Worm (Caenorhabditis elegans): Measurements from ENCODE around the gene mspn-1.
A peak's percentile ranks its signal among the peaks of the same experiment; 100 is the strongest.

mspn-1 gene

ce11 chrIV:10222122-10222589 lies 44.4 kb downstream of the mspn-1 start, which contains the start of gene C24F3.2:
TSS of gene C24F3.2 (plus strand) at chrIV:10222539.
- TF ChIP-seq sptf-1 (tag; optimal IDR thresholded peaks at IDR 0.05) (no peak), bed-3 (GFP tag; optimal IDR thresholded peaks at IDR 0.05) (no peak), unc-39 (tag; optimal IDR thresholded peaks at IDR 0.05) (no peak), drap-1 (GFP tag; optimal IDR thresholded peaks at IDR 0.05) (peak; percentile 11), ham-2 (GFP tag; optimal IDR thresholded peaks at IDR 0.05) (peak; percentile 94), nhr-2 (tag; optimal IDR thresholded peaks at IDR 0.05) (peak; percentile 12), mep-1 (tag; optimal IDR thresholded peaks at IDR 0.05) (peak; percentile 30), mls-2 (tag; optimal IDR thresholded peaks at IDR 0.05) (peak; percentile 77), ceh-39 (tag; optimal IDR thresholded peaks at IDR 0.05) (no peak), hlh-1 (tag; optimal IDR thresholded peaks at IDR 0.05) (peak; percentile 27), lsy-2 (tag; optimal IDR thresholded peaks at IDR 0.05) (peak; percentile 92), ceh-83 (GFP tag; optimal IDR thresholded peaks at IDR 0.05) (no peak), nhr-76 (tag; optimal IDR thresholded peaks at IDR 0.05) (no peak)

DNA sequence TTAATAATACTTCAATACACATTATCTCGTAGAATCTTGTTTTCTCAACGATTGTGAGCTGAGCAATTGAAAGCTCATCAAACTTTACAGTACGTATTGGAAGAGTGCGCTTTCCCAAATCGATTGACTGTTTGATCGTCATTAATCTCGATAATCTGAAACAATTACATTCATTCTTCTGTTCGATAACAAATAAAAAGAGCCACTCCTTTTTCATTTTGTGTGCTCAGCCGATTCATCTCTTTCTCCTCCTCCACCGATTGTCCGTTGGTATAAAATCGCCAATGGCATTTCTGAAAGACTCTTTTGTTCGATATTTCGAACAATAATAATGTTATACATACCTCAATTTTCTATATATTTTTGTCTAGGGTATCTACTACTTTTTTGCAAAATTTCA lies 46.0 kb downstream of the mspn-1 start, which contains the start of gene nas-12:
Gene nas-12, plus strand, starts transcription at position 301 of the 400 bp plus-strand sequence.
- no peak for TF ChIP-seq flh-1 (GFP tag; optimal IDR thresholded peaks at IDR 0.05)
- TF ChIP-seq bed-3 (GFP tag; optimal IDR thresholded peaks at IDR 0.05), result no peak
- TF ChIP-seq lin-32 (GFP tag; optimal IDR thresholded peaks at IDR 0.05), result no peak
- no peak for TF ChIP-seq unc-39 (tag; optimal IDR thresholded peaks at IDR 0.05)
- no peak for TF ChIP-seq nhr-12 (tag; optimal IDR thresholded peaks at IDR 0.05)
- no peak for TF ChIP-seq hlh-1 (tag; optimal IDR thresholded peaks at IDR 0.05)
- TF ChIP-seq snpc-4 (tag; optimal IDR thresholded peaks at IDR 0.05), result no peak
- TF ChIP-seq nhr-237 (tag; optimal IDR thresholded peaks at IDR 0.05), result no peak
- no peak for TF ChIP-seq tbx-8 (GFP tag; optimal IDR thresholded peaks at IDR 0.05)
- TF ChIP-seq ceh-43 (GFP tag; optimal IDR thresholded peaks at IDR 0.05), result no peak
- TF ChIP-seq nhr-76 (tag; optimal IDR thresholded peaks at IDR 0.05), result no peak
- no peak for TF ChIP-seq sem-2 (GFP tag; optimal IDR thresholded peaks at IDR 0.05)
- no peak for TF ChIP-seq elt-1 (tag; optimal IDR thresholded peaks at IDR 0.05; ENCODE audit: borderline replicate concordance, insufficient read depth)
- no peak for TF ChIP-seq lsy-2 (tag; optimal IDR thresholded peaks at IDR 0.05)
- TF ChIP-seq ceh-39 (tag; optimal IDR thresholded peaks at IDR 0.05), result no peak
- TF ChIP-seq ztf-11 (tag; optimal IDR thresholded peaks at IDR 0.05), result no peak

ce11 chrIV:10227534-10227933 lies 49.8 kb downstream of the mspn-1 start, which contains the start of gene F01G10.6:
TSS of gene F01G10.6 (minus strand) at chrIV:10227634.
- TF ChIP-seq unc-120 (tag; optimal IDR thresholded peaks at IDR 0.05; ENCODE audit: poor library complexity, severe bottlenecking), result no peak
- TF ChIP-seq mls-2 (tag; optimal IDR thresholded peaks at IDR 0.05), result no peak
- no peak for TF ChIP-seq flh-1 (GFP tag; optimal IDR thresholded peaks at IDR 0.05)
- no peak for TF ChIP-seq ceh-83 (GFP tag; optimal IDR thresholded peaks at IDR 0.05)
- no peak for TF ChIP-seq nhr-12 (tag; optimal IDR thresholded peaks at IDR 0.05)
- TF ChIP-seq cnd-1 (tag; optimal IDR thresholded peaks at IDR 0.05), result no peak
- no peak for TF ChIP-seq pha-4 (tag; optimal IDR thresholded peaks at IDR 0.05)
- TF ChIP-seq zip-8 (tag; optimal IDR thresholded peaks at IDR 0.05), result no peak
- no peak for TF ChIP-seq lin-13 (tag; optimal IDR thresholded peaks at IDR 0.05)
- no peak for TF ChIP-seq sem-2 (GFP tag; optimal IDR thresholded peaks at IDR 0.05)
- no peak for TF ChIP-seq M03D4.4 (tag; optimal IDR thresholded peaks at IDR 0.05)
- TF ChIP-seq nhr-237 (tag; optimal IDR thresholded peaks at IDR 0.05), result no peak
- no peak for TF ChIP-seq ces-1 (GFP tag; optimal IDR thresholded peaks at IDR 0.05)
- no peak for TF ChIP-seq snpc-4 (tag; optimal IDR thresholded peaks at IDR 0.05)
- TF ChIP-seq sptf-1 (tag; optimal IDR thresholded peaks at IDR 0.05), result no peak
- no peak for TF ChIP-seq lin-32 (GFP tag; optimal IDR thresholded peaks at IDR 0.05)
- no peak for TF ChIP-seq ceh-39 (tag; optimal IDR thresholded peaks at IDR 0.05)
- no peak for TF ChIP-seq nhr-28 (tag; optimal IDR thresholded peaks at IDR 0.05)
- no peak for TF ChIP-seq elt-3 (tag; optimal IDR thresholded peaks at IDR 0.05)
- TF ChIP-seq bed-3 (GFP tag; optimal IDR thresholded peaks at IDR 0.05), result no peak

Data from whole organism, mixed stage, embryonic.